Fruit fly (Drosophila melanogaster): ENCODE results near the gene CG14137.

CG14137 gene

DNA sequence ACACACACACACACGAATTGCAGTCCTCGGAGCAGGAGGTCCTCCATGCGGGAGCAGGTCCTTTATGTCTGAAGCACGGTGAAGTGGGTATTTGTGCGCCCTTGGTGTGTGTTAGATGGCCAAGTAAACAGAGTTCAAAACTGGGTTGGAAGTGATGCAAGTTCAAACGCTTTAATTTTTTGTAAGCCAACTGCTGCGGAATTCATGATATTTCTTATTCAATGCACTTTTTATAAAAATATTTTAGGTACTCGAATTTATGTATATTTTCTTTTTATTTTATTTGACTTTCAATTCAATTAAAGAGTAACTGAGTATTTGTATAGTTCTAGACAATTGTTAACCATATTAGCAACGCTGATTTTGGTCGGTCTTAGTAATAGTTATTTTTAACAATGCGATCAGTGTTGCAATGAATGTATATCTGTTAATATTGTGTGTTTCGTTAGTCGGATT lies at the start of gene CG14137, which contains the start of gene CG46394:
Gene CG14137 (minus strand): TSS at position 101 of the 456 bp plus-strand sequence.
Gene CG46394 (plus strand): TSS at position 406 of the 456 bp plus-strand sequence.
- TF ChIP-seq EcR (GFP tag; optimal IDR thresholded peaks at IDR 0.05) (no peak), CG8478 (optimal IDR thresholded peaks at IDR 0.05) (no peak), usp (GFP tag; optimal IDR thresholded peaks at IDR 0.05) (no peak), Dll (optimal IDR thresholded peaks at IDR 0.05) (no peak), psq (optimal IDR thresholded peaks at IDR 0.05) (no peak), pan (optimal IDR thresholded peaks at IDR 0.05) (no peak)

- TF ChIP-seq usp (GFP tag; optimal IDR thresholded peaks at IDR 0.05) (no peak), EcR (GFP tag; optimal IDR thresholded peaks at IDR 0.05) (no peak), psq (optimal IDR thresholded peaks at IDR 0.05) (no peak), Dll (optimal IDR thresholded peaks at IDR 0.05) (no peak), CG8478 (optimal IDR thresholded peaks at IDR 0.05) (no peak), pan (optimal IDR thresholded peaks at IDR 0.05) (no peak)
Observed at dm6 chr3L:11648410-11648809, 48.5 kb upstream of the CG14137 start, which contains the start of the genes RIOK1 and Polr3H. TSS of gene RIOK1 (minus strand) at chr3L:11648474. TSS of gene Polr3H (plus strand) at chr3L:11648756.

DNA sequence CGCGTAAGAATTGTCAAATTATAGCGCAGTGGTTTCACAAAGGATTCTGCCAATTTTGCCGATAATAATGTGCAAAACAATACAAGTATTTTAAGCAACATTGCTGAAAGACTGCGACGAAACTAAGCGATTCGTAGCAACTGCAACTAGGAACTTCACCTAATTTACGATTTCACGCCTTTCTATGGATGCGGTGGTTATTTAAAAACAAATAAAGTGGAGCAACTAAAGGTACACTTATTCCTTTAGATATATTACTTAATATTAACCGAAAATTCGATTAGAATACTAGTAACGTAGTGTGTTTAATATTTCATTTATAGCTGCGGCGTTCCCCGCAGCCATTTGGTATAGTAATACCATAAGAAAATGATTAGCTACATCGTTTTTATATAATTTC lies 46.1 kb upstream of the CG14137 start, which contains the start of gene CG6071:
Gene CG6071 (minus strand): TSS at position 101 of the 400 bp plus-strand sequence.
- TF ChIP-seq EcR (GFP tag; optimal IDR thresholded peaks at IDR 0.05) = no peak
- no peak for TF ChIP-seq usp (GFP tag; optimal IDR thresholded peaks at IDR 0.05)
- no peak for TF ChIP-seq CG8478 (optimal IDR thresholded peaks at IDR 0.05)
- no peak for TF ChIP-seq Dll (optimal IDR thresholded peaks at IDR 0.05)
- no peak for TF ChIP-seq pan (optimal IDR thresholded peaks at IDR 0.05)
- no peak for TF ChIP-seq psq (optimal IDR thresholded peaks at IDR 0.05)

- TF ChIP-seq EcR (GFP tag; optimal IDR thresholded peaks at IDR 0.05) = no peak
- TF ChIP-seq usp (GFP tag; optimal IDR thresholded peaks at IDR 0.05) = no peak
- TF ChIP-seq psq (optimal IDR thresholded peaks at IDR 0.05) = no peak
- no peak for TF ChIP-seq pan (optimal IDR thresholded peaks at IDR 0.05)
- TF ChIP-seq CG8478 (optimal IDR thresholded peaks at IDR 0.05) = no peak
- no peak for TF ChIP-seq Dll (optimal IDR thresholded peaks at IDR 0.05)
Observed at dm6 chr3L:11636829-11637228, 37.0 kb upstream of the CG14137 start.

dm6 chr3L:11634551-11634950 lies 34.7 kb upstream of the CG14137 start:
- no peak for TF ChIP-seq pan (optimal IDR thresholded peaks at IDR 0.05)
- TF ChIP-seq psq (optimal IDR thresholded peaks at IDR 0.05) = no peak
- TF ChIP-seq EcR (GFP tag; optimal IDR thresholded peaks at IDR 0.05) = no peak
- TF ChIP-seq CG8478 (optimal IDR thresholded peaks at IDR 0.05) = no peak
- TF ChIP-seq usp (GFP tag; optimal IDR thresholded peaks at IDR 0.05) = no peak
- TF ChIP-seq Dll (optimal IDR thresholded peaks at IDR 0.05) = no peak

- TF ChIP-seq psq (optimal IDR thresholded peaks at IDR 0.05) = no peak
- no peak for TF ChIP-seq Dll (optimal IDR thresholded peaks at IDR 0.05)
- TF ChIP-seq usp (GFP tag; optimal IDR thresholded peaks at IDR 0.05) = no peak
Observed at dm6 chr3L:11631092-11631491, 31.2 kb upstream of the CG14137 start, which contains the start of gene CG32091. TSS of gene CG32091 (plus strand) at chr3L:11631392.

DNA sequence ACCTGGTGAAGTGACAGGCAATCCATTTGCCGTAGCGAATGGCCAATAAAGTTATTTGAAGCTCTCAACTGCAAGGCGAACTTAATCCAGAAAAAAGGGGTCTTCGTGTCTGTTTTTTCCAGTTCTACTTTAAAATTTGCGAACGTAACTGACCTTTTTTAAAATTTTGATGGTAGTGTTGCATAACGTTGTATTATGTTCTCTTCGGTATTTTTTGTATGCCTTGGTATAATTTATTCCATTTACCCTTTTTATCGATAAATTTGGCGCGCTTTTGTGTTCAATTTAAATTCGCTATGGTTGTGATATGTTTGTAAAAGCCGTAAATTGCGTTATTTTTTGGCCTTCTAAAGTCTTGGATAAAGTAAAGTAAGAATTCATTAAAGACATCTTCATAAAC lies 30.8 kb upstream of the CG14137 start:
- TF ChIP-seq CG8478 (optimal IDR thresholded peaks at IDR 0.05) = no peak
- TF ChIP-seq usp (GFP tag; optimal IDR thresholded peaks at IDR 0.05) = no peak
- TF ChIP-seq Dll (optimal IDR thresholded peaks at IDR 0.05) = no peak
- TF ChIP-seq EcR (GFP tag; optimal IDR thresholded peaks at IDR 0.05) = no peak
- no peak for TF ChIP-seq pan (optimal IDR thresholded peaks at IDR 0.05)
- TF ChIP-seq psq (optimal IDR thresholded peaks at IDR 0.05) = no peak

DNA sequence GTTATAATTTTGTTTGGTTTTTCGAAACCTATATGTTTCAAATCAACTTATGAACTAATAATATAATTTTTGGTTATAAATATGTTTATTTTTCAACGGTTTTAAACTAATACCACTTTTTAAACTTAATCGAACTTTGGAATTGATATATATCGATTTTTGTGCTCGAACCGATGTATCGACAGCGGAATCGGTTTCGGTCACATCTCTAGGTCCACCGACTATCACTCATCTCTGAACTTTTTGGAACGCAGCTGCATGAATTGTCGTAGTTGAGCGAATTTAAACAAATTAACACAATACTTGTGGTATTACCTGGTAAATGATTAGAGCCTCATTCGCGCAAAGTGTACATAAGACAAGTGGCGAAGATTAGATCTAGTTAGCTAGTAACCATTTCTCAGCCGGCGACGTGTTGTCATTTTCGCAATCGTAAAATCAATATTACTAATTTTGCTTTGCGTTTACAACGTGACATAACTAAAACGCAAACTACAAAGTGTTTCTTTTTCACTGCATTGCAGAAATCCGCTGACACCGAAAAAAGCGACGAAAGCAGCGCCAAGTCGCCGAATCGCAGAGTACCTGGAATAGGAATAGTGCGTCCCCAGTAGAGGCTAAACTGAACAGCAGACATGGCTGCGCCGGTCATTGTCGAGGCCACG lies 28.1 kb upstream of the CG14137 start, which contains the start of gene Apt1:
Gene Apt1 (plus strand): TSS at position 219 of the 665 bp plus-strand sequence.
- TF ChIP-seq usp (GFP tag; optimal IDR thresholded peaks at IDR 0.05) (no peak), Dll (optimal IDR thresholded peaks at IDR 0.05) (no peak)

- TF ChIP-seq Dll (optimal IDR thresholded peaks at IDR 0.05) (no peak), psq (optimal IDR thresholded peaks at IDR 0.05) (no peak), CG8478 (optimal IDR thresholded peaks at IDR 0.05) (no peak), usp (GFP tag; optimal IDR thresholded peaks at IDR 0.05) (no peak), pan (optimal IDR thresholded peaks at IDR 0.05) (no peak), EcR (GFP tag; optimal IDR thresholded peaks at IDR 0.05) (no peak)
Observed at dm6 chr3L:11626229-11626826, 26.5 kb upstream of the CG14137 start, which contains the start of gene PCID2. TSS of gene PCID2 (plus strand) at chr3L:11626441.

dm6 chr3L:11625634-11626175 lies 25.8 kb upstream of the CG14137 start, which contains the start of gene CG6083:
TSS of gene CG6083 (minus strand) at chr3L:11626125.
- TF ChIP-seq usp (GFP tag; optimal IDR thresholded peaks at IDR 0.05) (no peak), CG8478 (optimal IDR thresholded peaks at IDR 0.05) (no peak), psq (optimal IDR thresholded peaks at IDR 0.05) (no peak), Dll (optimal IDR thresholded peaks at IDR 0.05) (no peak), EcR (GFP tag; optimal IDR thresholded peaks at IDR 0.05) (no peak), pan (optimal IDR thresholded peaks at IDR 0.05) (no peak)

DNA sequence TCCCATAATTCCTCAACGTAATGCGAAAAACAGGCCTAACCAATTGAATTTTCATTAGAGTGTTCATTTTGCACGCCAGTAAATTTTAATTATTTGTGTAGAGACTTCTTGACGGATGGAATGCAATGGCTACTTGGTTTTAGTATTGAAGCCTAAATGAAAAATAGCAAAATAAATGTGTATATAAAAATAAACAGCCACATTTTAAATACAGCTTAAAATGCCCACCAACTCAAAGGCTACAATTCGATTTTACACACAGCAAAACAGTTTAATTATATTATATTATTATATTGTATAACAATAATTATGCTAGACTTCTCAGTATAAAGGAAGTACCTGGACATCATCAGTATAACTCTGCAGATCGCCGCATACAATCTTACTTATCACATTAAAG lies 24.4 kb upstream of the CG14137 start, which contains the start of gene Akr1B:
Gene Akr1B (minus strand): TSS at position 101 of the 400 bp plus-strand sequence.
- TF ChIP-seq CG8478 (optimal IDR thresholded peaks at IDR 0.05) (no peak), pan (optimal IDR thresholded peaks at IDR 0.05) (no peak), psq (optimal IDR thresholded peaks at IDR 0.05) (no peak), usp (GFP tag; optimal IDR thresholded peaks at IDR 0.05) (no peak), Dll (optimal IDR thresholded peaks at IDR 0.05) (no peak), EcR (GFP tag; optimal IDR thresholded peaks at IDR 0.05) (no peak)

All from whole organism.